Worm (Caenorhabditis elegans): ENCODE results near the gene pqn-39.

Gene pqn-39

ce11 chrX:13940287-13940686, 28.2 kb downstream of the pqn-39 start:
- TF ChIP-seq ttx-3 (tag; optimal IDR thresholded peaks at IDR 0.05) (no peak), K02D7.2 (tag; optimal IDR thresholded peaks at IDR 0.05) (no peak), ceh-14 (tag; optimal IDR thresholded peaks at IDR 0.05) (no peak), odd-2 (tag; optimal IDR thresholded peaks at IDR 0.05) (no peak), C08G9.2 (tag; optimal IDR thresholded peaks at IDR 0.05) (no peak), dve-1 (tag; optimal IDR thresholded peaks at IDR 0.05) (no peak), che-1 (tag; optimal IDR thresholded peaks at IDR 0.05) (no peak), fkh-10 (GFP tag; optimal IDR thresholded peaks at IDR 0.05) (no peak), rnt-1 (tag; optimal IDR thresholded peaks at IDR 0.05) (no peak), ceh-22 (tag; optimal IDR thresholded peaks at IDR 0.05) (no peak), C38D4.7 (GFP tag; optimal IDR thresholded peaks at IDR 0.05) (no peak), pag-3 (tag; optimal IDR thresholded peaks at IDR 0.05; ENCODE audit: borderline replicate concordance) (no peak), elt-4 (tag; optimal IDR thresholded peaks at IDR 0.05) (no peak), elt-2 (tag; optimal IDR thresholded peaks at IDR 0.05) (no peak), ceh-31 (tag; optimal IDR thresholded peaks at IDR 0.05) (no peak), nhr-232 (tag; optimal IDR thresholded peaks at IDR 0.05) (no peak), T23F11.4 (GFP tag; optimal IDR thresholded peaks at IDR 0.05) (no peak), ama-1 (optimal IDR thresholded peaks at IDR 0.05) (no peak), ceh-45 (GFP tag; IDR thresholded peaks at IDR 0.05) (no peak)

DNA sequence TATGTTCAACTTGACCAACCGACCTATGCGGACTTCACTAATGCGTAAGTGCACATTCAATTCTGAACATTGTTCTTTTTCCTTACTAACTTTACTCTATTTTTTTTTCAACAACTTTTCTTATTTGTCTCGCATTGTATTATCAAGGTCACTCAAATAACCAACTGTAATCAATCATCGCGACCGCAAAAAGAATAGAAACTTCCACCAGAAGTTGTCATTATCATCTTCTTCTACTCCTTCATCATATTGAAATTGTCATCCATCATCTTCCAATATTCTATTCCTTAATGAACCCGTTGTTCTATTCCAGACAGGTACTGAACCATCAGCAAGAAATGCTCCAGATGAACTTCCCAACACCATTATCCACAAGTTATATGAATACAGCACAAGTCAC, 29.1 kb downstream of the pqn-39 start:
- TF ChIP-seq fkh-10 (GFP tag; optimal IDR thresholded peaks at IDR 0.05) (no peak), C08G9.2 (tag; optimal IDR thresholded peaks at IDR 0.05) (no peak), lim-6 (tag; optimal IDR thresholded peaks at IDR 0.05) (no peak), che-1 (tag; optimal IDR thresholded peaks at IDR 0.05) (no peak), nhr-11 (tag; optimal IDR thresholded peaks at IDR 0.05) (no peak), ceh-34 (tag; optimal IDR thresholded peaks at IDR 0.05) (no peak), hlh-8 (tag; optimal IDR thresholded peaks at IDR 0.05) (no peak), hlh-6 (tag; optimal IDR thresholded peaks at IDR 0.05) (no peak), ceh-18 (tag; optimal IDR thresholded peaks at IDR 0.05) (no peak), syd-9 (tag; optimal IDR thresholded peaks at IDR 0.05) (no peak), nfya-1 (tag; optimal IDR thresholded peaks at IDR 0.05) (no peak), ceh-45 (GFP tag; IDR thresholded peaks at IDR 0.05) (no peak), C38D4.7 (GFP tag; optimal IDR thresholded peaks at IDR 0.05) (no peak), ceh-24 (tag; optimal IDR thresholded peaks at IDR 0.05) (no peak), ahr-1 (tag; optimal IDR thresholded peaks at IDR 0.05) (no peak)

ce11 chrX:13937910-13938309, 30.6 kb downstream of the pqn-39 start:
- TF ChIP-seq nfya-1 (tag; optimal IDR thresholded peaks at IDR 0.05) (peak; percentile 8), ceh-24 (tag; optimal IDR thresholded peaks at IDR 0.05) (no peak), unc-86 (tag; optimal IDR thresholded peaks at IDR 0.05) (no peak)

- TF ChIP-seq elt-2 (tag; optimal IDR thresholded peaks at IDR 0.05) (peak; percentile 71), pax-1 (tag; optimal IDR thresholded peaks at IDR 0.05) (no peak), unc-55 (GFP tag; optimal IDR thresholded peaks at IDR 0.05) (no peak)
These were observed 31.1 kb downstream of the pqn-39 start for ce11 chrX:13937350-13937749.

- no peak for TF ChIP-seq ceh-48 (tag; optimal IDR thresholded peaks at IDR 0.05)
- no peak for TF ChIP-seq pha-4 (tag; optimal IDR thresholded peaks at IDR 0.05)
- TF ChIP-seq ama-1 (optimal IDR thresholded peaks at IDR 0.05), result no peak
- TF ChIP-seq dve-1 (tag; optimal IDR thresholded peaks at IDR 0.05), result no peak
- no peak for TF ChIP-seq ref-2 (tag; optimal IDR thresholded peaks at IDR 0.05)
- TF ChIP-seq ceh-31 (tag; optimal IDR thresholded peaks at IDR 0.05), result no peak
These were observed 31.8 kb downstream of the pqn-39 start for ce11 chrX:13936719-13937118.
